Fruit fly (Drosophila melanogaster): ENCODE data around the gene CG5418.

Gene CG5418

DNA sequence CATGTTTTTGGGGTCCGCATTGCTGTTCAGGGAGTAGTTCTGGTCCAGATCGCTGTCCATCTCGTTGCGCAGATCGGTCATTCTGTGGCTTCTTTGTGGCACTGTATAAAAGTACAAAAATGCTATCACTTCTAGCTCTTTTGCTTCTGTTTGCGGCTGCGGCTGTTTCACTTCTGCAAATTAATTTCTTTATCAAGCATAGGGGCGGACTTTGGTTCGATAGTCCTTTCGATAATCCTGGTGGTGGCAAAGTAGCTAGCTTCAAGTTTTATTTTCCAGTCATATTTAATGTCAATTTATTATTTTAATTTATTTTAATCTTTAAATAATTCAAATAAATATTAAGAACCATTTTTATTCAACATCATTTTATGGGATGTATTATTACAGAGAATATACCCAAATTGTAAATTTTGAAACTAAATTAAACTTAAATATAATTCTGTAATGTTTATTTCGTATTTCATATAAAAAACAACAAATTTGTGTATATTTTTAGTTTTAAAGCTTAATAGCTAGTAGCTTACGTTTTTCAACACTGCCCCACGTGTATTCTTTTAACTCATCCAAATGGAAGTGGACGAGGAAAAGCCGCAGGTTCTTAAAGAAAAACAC, 25.4 kb downstream of the CG5418 start, which contains the start of the genes CG5446 and Trm1:
CG5446 (minus strand) TSS at position 223 of the 615 bp plus-strand sequence.
Trm1 (plus strand) TSS at position 542 of the 615 bp plus-strand sequence.
- peak; percentile 78 for TF ChIP-seq noc (tag; optimal IDR thresholded peaks at IDR 0.05)

dm6 chr2L:12424555-12424954, 28.5 kb downstream of the CG5418 start, which contains the start of gene Fam92:
Gene Fam92 (plus strand): TSS chr2L:12424904.
- TF ChIP-seq noc (tag; optimal IDR thresholded peaks at IDR 0.05), result no peak

dm6 chr2L:12423106-12423836, 29.8 kb downstream of the CG5418 start, which contains the start of gene vir-1:
Gene vir-1 (minus strand): TSS chr2L:12423439.
- TF ChIP-seq noc (tag; optimal IDR thresholded peaks at IDR 0.05), result no peak

dm6 chr2L:12421793-12422691, 31.0 kb downstream of the CG5418 start:
- no peak for TF ChIP-seq noc (tag; optimal IDR thresholded peaks at IDR 0.05)

DNA sequence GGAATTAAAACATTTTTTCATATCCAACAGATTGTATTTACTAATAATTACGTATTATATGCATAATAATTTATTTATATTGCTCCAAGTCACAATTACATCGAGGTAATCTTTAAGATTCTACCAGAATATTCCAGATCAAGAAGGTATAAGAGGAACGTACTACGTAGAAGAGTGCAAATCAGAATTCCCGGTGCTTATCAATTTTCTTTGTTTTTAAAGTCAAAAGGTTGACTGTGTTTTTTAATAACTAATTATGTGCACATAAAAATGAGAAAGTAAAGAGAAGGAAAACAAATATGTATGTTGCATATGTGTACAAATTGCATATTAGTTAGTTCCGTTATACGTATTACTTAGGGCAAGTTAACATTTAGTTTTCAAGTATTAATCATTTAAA, 31.9 kb downstream of the CG5418 start:
- no peak for TF ChIP-seq noc (tag; optimal IDR thresholded peaks at IDR 0.05)

- TF ChIP-seq noc (tag; optimal IDR thresholded peaks at IDR 0.05), result no peak
Observed at dm6 chr2L:12415485-12416137, 37.4 kb downstream of the CG5418 start.

DNA sequence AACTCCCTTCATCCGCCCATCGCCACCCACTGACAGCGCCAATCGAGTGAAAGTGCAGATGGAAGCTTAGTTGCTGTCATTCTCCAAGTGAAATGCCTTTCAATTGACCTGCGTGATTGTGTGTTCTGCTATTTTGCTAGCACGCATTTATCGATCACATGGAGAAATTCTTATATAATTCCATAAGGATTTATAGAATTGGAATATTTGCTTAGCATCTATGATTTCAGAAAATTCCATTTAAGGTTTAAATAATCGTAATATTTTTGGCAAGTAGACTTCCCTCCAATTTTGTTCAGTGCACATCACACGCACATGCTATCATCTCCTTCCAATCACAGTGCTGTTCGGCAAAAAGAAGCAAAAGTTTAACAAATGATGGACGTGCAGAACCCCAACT, 39.1 kb downstream of the CG5418 start:
- no peak for TF ChIP-seq noc (tag; optimal IDR thresholded peaks at IDR 0.05)

DNA sequence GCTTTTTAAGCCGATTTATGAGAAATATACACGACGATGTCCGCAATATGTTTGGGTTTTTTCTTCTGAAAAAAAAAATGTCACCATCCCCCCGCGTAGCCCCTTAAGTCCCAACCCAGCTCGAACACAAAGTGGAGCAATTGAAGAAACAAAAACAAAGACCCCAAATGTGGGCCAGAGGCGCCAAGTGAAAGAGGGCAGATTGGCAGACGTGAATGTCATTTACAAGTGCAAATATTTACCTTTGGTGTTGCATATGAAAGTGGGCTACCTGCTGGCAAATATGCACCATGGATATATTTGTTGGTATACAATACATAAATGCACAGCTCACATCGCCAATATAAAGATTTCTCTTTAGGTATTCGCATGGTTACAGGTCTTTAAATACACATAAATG, 42.4 kb downstream of the CG5418 start:
- no peak for TF ChIP-seq noc (tag; optimal IDR thresholded peaks at IDR 0.05)

- TF ChIP-seq noc (tag; optimal IDR thresholded peaks at IDR 0.05), result no peak
Observed at dm6 chr2L:12404555-12405077, 48.4 kb downstream of the CG5418 start.

All from whole organism, larva.